Fruit fly (Drosophila melanogaster) whole organism, embryonic: ENCODE results near the gene Fbxl7.

Source experiments
- Antp ChIP-seq: fragments of 200-800 bp; sonication (Bioruptor generic); optimal IDR thresholded peaks from 3 replicates; lab custom pipeline; 2016; ENCODE audit warnings: missing biosample characterization, missing genetic modification characterization
- Bdp1 ChIP-seq: fragments of 200-800 bp; sonication (Bioruptor generic); optimal IDR thresholded peaks from 3 replicates; lab custom pipeline; 2016; ENCODE audit warnings: missing biosample characterization, missing genetic modification characterization
- CG10543 ChIP-seq: fragments of 200-800 bp; sonication (Bioruptor generic); optimal IDR thresholded peaks from 3 replicates; lab custom pipeline; 2017; ENCODE audit warnings: missing biosample characterization, mild to moderate bottlenecking, missing genetic modification characterization, moderate library complexity
- CG10654 ChIP-seq: fragments of 200-800 bp; sonication (Bioruptor generic); optimal IDR thresholded peaks from 2 replicates; lab custom pipeline; 2016; ENCODE audit warnings: missing biosample characterization, missing genetic modification characterization
- CG11093 ChIP-seq: fragments of 200-800 bp; sonication (Bioruptor generic); IDR thresholded peaks from 3 replicates; pipeline ENCODE4 v1.3.6; 2022; ENCODE audit warnings: missing biosample characterization, missing genetic modification characterization
- CG11247 ChIP-seq: fragments of 200-800 bp; sonication (Bioruptor generic); IDR thresholded peaks from 2 replicates; pipeline ENCODE4 v1.3.6; 2022; ENCODE audit warnings: missing biosample characterization, missing genetic modification characterization
- CG11398 ChIP-seq: fragments of 200-800 bp; sonication (Bioruptor generic); optimal IDR thresholded peaks from 2 replicates; lab custom pipeline; 2016; ENCODE audit warnings: missing biosample characterization, missing genetic modification characterization
- CG12236 ChIP-seq: fragments of 200-800 bp; sonication (Bioruptor generic); optimal IDR thresholded peaks from 2 replicates; lab custom pipeline; 2016; ENCODE audit warnings: missing biosample characterization, missing genetic modification characterization
- CG12299 ChIP-seq: fragments of 200-800 bp; sonication (Bioruptor generic); optimal IDR thresholded peaks from 2 replicates; lab custom pipeline; 2018; ENCODE audit warnings: missing biosample characterization, mild to moderate bottlenecking, missing genetic modification characterization
- CG14014 ChIP-seq: fragments of 200-800 bp; sonication (Bioruptor generic); IDR thresholded peaks from 2 replicates; pipeline ENCODE4 v1.3.6; 2022; ENCODE audit warnings: missing biosample characterization, missing genetic modification characterization
- CG14667 ChIP-seq: fragments of 200-800 bp; sonication (Bioruptor generic); IDR thresholded peaks from 2 replicates; pipeline ENCODE4 v1.3.6; 2022; ENCODE audit warnings: missing biosample characterization, missing genetic modification characterization
- CG15073 ChIP-seq: fragments of 200-800 bp; sonication (Bioruptor generic); optimal IDR thresholded peaks from 2 replicates; lab custom pipeline; 2016; ENCODE audit warnings: missing biosample characterization, missing genetic modification characterization
- CG2116 ChIP-seq: fragments of 200-800 bp; sonication (Bioruptor generic); optimal IDR thresholded peaks from 3 replicates; lab custom pipeline; 2018; ENCODE audit warnings: missing biosample characterization, mild to moderate bottlenecking, missing genetic modification characterization
- CG2875 ChIP-seq: fragments of 200-800 bp; sonication (Bioruptor generic); optimal IDR thresholded peaks from 2 replicates; lab custom pipeline; 2017; ENCODE audit warnings: missing biosample characterization, mild to moderate bottlenecking, missing genetic modification characterization, missing genetic modification reagents
- CG32767 ChIP-seq: fragments of 200-800 bp; sonication (Bioruptor generic); IDR thresholded peaks from 2 replicates; pipeline ENCODE4 v1.3.6; 2022; ENCODE audit warnings: missing biosample characterization, missing genetic modification characterization
- CG3281 ChIP-seq: fragments of 200-800 bp; sonication (Bioruptor generic); optimal IDR thresholded peaks from 3 replicates; lab custom pipeline; 2017; ENCODE audit warnings: missing biosample characterization, mild to moderate bottlenecking, missing genetic modification characterization
- CG4328 ChIP-seq: fragments of 200-800 bp; sonication (Bioruptor generic); optimal IDR thresholded peaks from 3 replicates; lab custom pipeline; 2017; ENCODE audit warnings: missing biosample characterization, missing genetic modification reagents, missing genetic modification characterization
- CG4617 ChIP-seq: fragments of 200-800 bp; sonication (Bioruptor generic); optimal IDR thresholded peaks from 3 replicates; lab custom pipeline; 2016; ENCODE audit warnings: missing biosample characterization, missing genetic modification characterization, borderline replicate concordance
- CG4820 ChIP-seq: fragments of 200-800 bp; sonication (Bioruptor generic); optimal IDR thresholded peaks from 3 replicates; lab custom pipeline; 2016; ENCODE audit warnings: missing biosample characterization, missing genetic modification characterization
- CG6272 ChIP-seq: fragments of 200-800 bp; sonication (Bioruptor generic); IDR thresholded peaks from 2 replicates; pipeline ENCODE4 v1.3.6; 2022; ENCODE audit warnings: missing biosample characterization, missing genetic modification characterization
- CG8478 ChIP-seq: fragments of >200 bp; optimal IDR thresholded peaks from 2 replicates; lab custom pipeline; 2018
- CG9817 ChIP-seq: fragments of 200-800 bp; sonication (Bioruptor generic); optimal IDR thresholded peaks from 2 replicates; lab custom pipeline; 2018; ENCODE audit warnings: missing biosample characterization, mild to moderate bottlenecking, missing genetic modification characterization, moderate library complexity
- Camta ChIP-seq: fragments of 200-800 bp; sonication (Bioruptor generic); optimal IDR thresholded peaks from 2 replicates; lab custom pipeline; 2016; ENCODE audit warnings: missing biosample characterization, missing genetic modification characterization
- CrebB ChIP-seq: fragments of 200-800 bp; sonication (Bioruptor generic); optimal IDR thresholded peaks from 3 replicates; lab custom pipeline; 2018; ENCODE audit warnings: missing biosample characterization, mild to moderate bottlenecking, missing genetic modification characterization
- D19A ChIP-seq: fragments of 200-800 bp; optimal IDR thresholded peaks from 3 replicates; lab custom pipeline; 2019; ENCODE audit warnings: missing biosample characterization, mild to moderate bottlenecking, missing genetic modification characterization, moderate library complexity
- Deaf1 ChIP-seq: fragments of 200-800 bp; optimal IDR thresholded peaks from 3 replicates; lab custom pipeline; 2019; ENCODE audit warnings: missing biosample characterization, mild to moderate bottlenecking, missing genetic modification characterization, moderate library complexity
- Doc2 ChIP-seq: fragments of 200-800 bp; sonication (Bioruptor generic); IDR thresholded peaks from 2 replicates; pipeline ENCODE4 v1.3.6; 2022; ENCODE audit warnings: missing biosample characterization, missing genetic modification characterization
- Dref ChIP-seq: fragments of 200-800 bp; sonication (Bioruptor generic); IDR thresholded peaks from 2 replicates; pipeline ENCODE4 v1.3.6; 2022; ENCODE audit warnings: missing biosample characterization, missing genetic modification characterization
- E2f1 ChIP-seq: fragments of 200-800 bp; sonication (Bioruptor generic); IDR thresholded peaks from 2 replicates; pipeline ENCODE4 v1.3.6; 2022; ENCODE audit warnings: missing biosample characterization, missing genetic modification characterization
- Hey ChIP-seq: fragments of 200-800 bp; sonication (Bioruptor generic); optimal IDR thresholded peaks from 3 replicates; lab custom pipeline; 2018; ENCODE audit warnings: missing biosample characterization, mild to moderate bottlenecking, missing genetic modification characterization
- Hr3 ChIP-seq: fragments of 200-800 bp; sonication (Bioruptor generic); optimal IDR thresholded peaks from 3 replicates; lab custom pipeline; 2016; ENCODE audit warnings: missing biosample characterization, missing genetic modification characterization
- Lpt ChIP-seq: fragments of >200 bp; optimal IDR thresholded peaks from 2 replicates; lab custom pipeline; 2018; ENCODE audit warnings: missing biosample characterization, missing genetic modification characterization
- MESR4 ChIP-seq: fragments of 200-800 bp; sonication (Bioruptor generic); optimal IDR thresholded peaks from 2 replicates; lab custom pipeline; 2018; ENCODE audit warnings: missing biosample characterization, mild to moderate bottlenecking, missing genetic modification characterization, moderate library complexity
- Mad ChIP-seq: fragments of 200-800 bp; sonication (Bioruptor generic); optimal IDR thresholded peaks from 2 replicates; lab custom pipeline; 2016; ENCODE audit warnings: missing biosample characterization, missing genetic modification characterization
- Oaz ChIP-seq: fragments of 200-800 bp; sonication (Bioruptor generic); IDR thresholded peaks from 2 replicates; pipeline ENCODE4 v1.3.6; 2022; ENCODE audit warnings: missing biosample characterization, missing genetic modification characterization
- Side ChIP-seq: fragments of 200-800 bp; sonication (Bioruptor generic); optimal IDR thresholded peaks from 2 replicates; lab custom pipeline; 2016; ENCODE audit warnings: missing biosample characterization, missing genetic modification characterization
- Sry-δ ChIP-seq: fragments of 200-800 bp; sonication (Bioruptor generic); optimal IDR thresholded peaks from 2 replicates; lab custom pipeline; 2016; ENCODE audit warnings: missing biosample characterization, missing genetic modification characterization
- abd-A ChIP-seq: fragments of 200-800 bp; sonication (Bioruptor generic); optimal IDR thresholded peaks from 3 replicates; lab custom pipeline; 2019; ENCODE audit warnings: missing biosample characterization, mild to moderate bottlenecking, missing genetic modification characterization, moderate library complexity
- crp ChIP-seq, 2 experiments: fragments of 200-800 bp; sonication (Bioruptor generic); optimal IDR thresholded peaks; 2 replicates in 1 of 2; 3 replicates in 1 of 2; lab custom pipeline; 2017; ENCODE audit warnings: missing biosample characterization in 2 of 2, missing genetic modification characterization in 2 of 2, mild to moderate bottlenecking in 1 of 2, moderate library complexity in 1 of 2
- emc ChIP-seq: fragments of 200-800 bp; sonication (Bioruptor generic); optimal IDR thresholded peaks from 2 replicates; lab custom pipeline; 2016; ENCODE audit warnings: missing biosample characterization, missing genetic modification characterization
- gce ChIP-seq: fragments of 200-800 bp; sonication (Bioruptor generic); IDR thresholded peaks from 3 replicates; pipeline ENCODE4 v1.3.6; 2022; ENCODE audit warnings: missing biosample characterization, missing genetic modification characterization
- nau ChIP-seq: fragments of 200-800 bp; sonication (Bioruptor generic); optimal IDR thresholded peaks from 3 replicates; lab custom pipeline; 2017; ENCODE audit warnings: missing biosample characterization, mild to moderate bottlenecking, missing genetic modification characterization, missing genetic modification reagents
- nmo ChIP-seq: fragments of 200-800 bp; sonication (Bioruptor generic); optimal IDR thresholded peaks from 2 replicates; lab custom pipeline; 2018; ENCODE audit warnings: missing biosample characterization, mild to moderate bottlenecking, missing genetic modification characterization, moderate library complexity
- phol ChIP-seq: fragments of 200-800 bp; sonication (Bioruptor generic); optimal IDR thresholded peaks from 3 replicates; lab custom pipeline; 2018; ENCODE audit warnings: missing biosample characterization, mild to moderate bottlenecking, missing genetic modification characterization, moderate library complexity
- pnt ChIP-seq: fragments of 200-800 bp; sonication (Bioruptor generic); optimal IDR thresholded peaks from 3 replicates; lab custom pipeline; 2016; ENCODE audit warnings: missing biosample characterization, missing genetic modification characterization
- row ChIP-seq: fragments of 200-800 bp; sonication (Bioruptor generic); IDR thresholded peaks from 3 replicates; pipeline ENCODE4 v1.3.6; 2022; ENCODE audit warnings: missing biosample characterization, missing genetic modification characterization
- sim ChIP-seq: fragments of 200-800 bp; sonication (Bioruptor generic); IDR thresholded peaks from 2 replicates; pipeline ENCODE4 v1.3.6; 2022; ENCODE audit warnings: missing biosample characterization, missing genetic modification characterization
- sr ChIP-seq: fragments of 200-800 bp; sonication (Bioruptor generic); IDR thresholded peaks from 3 replicates; pipeline ENCODE4 v1.3.6; 2022; ENCODE audit warnings: missing biosample characterization, missing genetic modification characterization
- trem ChIP-seq: fragments of 200-800 bp; optimal IDR thresholded peaks from 3 replicates; lab custom pipeline; 2019; ENCODE audit warnings: missing biosample characterization, mild to moderate bottlenecking, missing genetic modification characterization, moderate library complexity
- twi ChIP-seq: fragments of 200-800 bp; optimal IDR thresholded peaks from 2 replicates; lab custom pipeline; 2019; ENCODE audit warnings: missing biosample characterization, mild to moderate bottlenecking, missing genetic modification characterization, moderate library complexity
- vvl ChIP-seq: fragments of 200-800 bp; sonication (Bioruptor generic); IDR thresholded peaks from 2 replicates; pipeline ENCODE4 v1.3.6; 2022; ENCODE audit warnings: missing biosample characterization, missing genetic modification characterization
- zfh1 ChIP-seq: fragments of 200-800 bp; sonication (Bioruptor generic); IDR thresholded peaks from 3 replicates; pipeline ENCODE4 v1.3.6; 2022; ENCODE audit warnings: missing biosample characterization, missing genetic modification characterization

The Fbxl7 gene

dm6 chr3R:15933609-15934232 is 13.0 kb downstream of the Fbxl7 start, which contains the start of the genes CG5478 and blp (continued):
- TF ChIP-seq CG2116 (peak; percentile 81), CG4328 (GFP tag; lab: Kevin White, UChicago) (no peak), Doc2 (GFP tag; lab: Robert Waterston, UW) (no peak), MESR4 (peak; percentile 40), phol (peak; percentile 2), Oaz (GFP tag; lab: Robert Waterston, UW) (no peak), nmo (GFP tag; lab: Kevin White, UChicago) (peak; percentile 30), CG9817 (no peak), CG10654 (no peak), CG11247 (GFP tag; lab: Robert Waterston, UW) (no peak), CG4820 (GFP tag; lab: Kevin White, UChicago) (no peak), CG11398 (no peak), Lpt (GFP tag; lab: Kevin White, UChicago) (no peak), CG14014 (GFP tag; lab: Robert Waterston, UW) (no peak), CG12299 (tag; lab: Kevin White, UChicago) (peak; percentile 23), CG15073 (GFP tag; lab: Kevin White, UChicago) (no peak), CG12236 (GFP tag; lab: Kevin White, UChicago) (no peak), nau (GFP tag; lab: Kevin White, UChicago) (no peak), CG6272 (GFP tag; lab: Robert Waterston, UW) (no peak), trem (peak; percentile 49), sr (no peak), abd-A (tag; lab: Kevin White, UChicago) (peak; percentile 73), vvl (GFP tag; lab: Robert Waterston, UW) (no peak), crp (GFP tag; optimal IDR thresholded peaks at IDR 0.05; lab: Kevin White, UChicago) (peak; percentile 66 to 94), gce (GFP tag; lab: Robert Waterston, UW) (no peak), CG8478 (lab: Kevin White, UChicago) (no peak), twi (no peak), CG2875 (no peak), CG4617 (GFP tag; lab: Kevin White, UChicago) (no peak), row (GFP tag; lab: Robert Waterston, UW) (peak; percentile 39), Side (GFP tag; lab: Kevin White, UChicago) (no peak), Dref (peak; percentile 96), sim (GFP tag; lab: Robert Waterston, UW) (no peak), CG3281 (GFP tag; lab: Kevin White, UChicago) (no peak), Sry-δ (GFP tag; lab: Kevin White, UChicago) (peak; percentile 86), zfh1 (GFP tag; lab: Robert Waterston, UW) (no peak), D19A (tag; lab: Kevin White, UChicago) (no peak), CG14667 (GFP tag; lab: Robert Waterston, UW) (no peak), CG11093 (GFP tag; lab: Robert Waterston, UW) (no peak), CrebB (tag; lab: Kevin White, UChicago) (no peak), CG32767 (no peak), CG10543 (GFP tag; lab: Kevin White, UChicago) (no peak), Deaf1 (tag; lab: Kevin White, UChicago) (no peak), Camta (GFP tag; lab: Kevin White, UChicago) (no peak), E2f1 (GFP tag; lab: Robert Waterston, UW) (no peak), pnt (GFP tag; lab: Kevin White, UChicago) (no peak), emc (GFP tag; lab: Kevin White, UChicago) (no peak), Bdp1 (GFP tag; lab: Kevin White, UChicago) (no peak), Mad (no peak), Hey (tag; lab: Kevin White, UChicago) (no peak), Hr3 (GFP tag; lab: Kevin White, UChicago) (no peak), Antp (GFP tag; lab: Kevin White, UChicago) (no peak)
